Worm (Caenorhabditis elegans): ENCODE measurements around the gene B0454.5.
A peak's percentile ranks its signal among the peaks of the same experiment; 100 is the strongest.

ce11 chrII:3076915-3077314 is 38.3 kb downstream of the B0454.5 start, which contains the start of gene Y25C1A.8:
- peak; percentile 52; the same call in 1 of the 2 replicates for TF ChIP-seq unc-3 (GFP tag; conservative IDR thresholded peaks at IDR 0.05)
- TF ChIP-seq unc-3 (tag; optimal IDR thresholded peaks at IDR 0.05) = peak; percentile 38
- no peak for TF ChIP-seq dve-1 (tag; optimal IDR thresholded peaks at IDR 0.05)
- TF ChIP-seq pax-1 (tag; optimal IDR thresholded peaks at IDR 0.05) = no peak
- TF ChIP-seq madf-2 (tag; optimal IDR thresholded peaks at IDR 0.05) = no peak
- TF ChIP-seq ama-1 (optimal IDR thresholded peaks at IDR 0.05) = no peak
